Worm (Caenorhabditis elegans): ENCODE measurements around the gene K02D3.2.

The K02D3.2 gene

ce11 chrX:13687111-13687512 lies 24.7 kb downstream of the K02D3.2 start (continued):
- TF ChIP-seq hlh-30 (tag; optimal IDR thresholded peaks at IDR 0.05; ENCODE audit: insufficient read depth) (peak; percentile 58), lin-13 (GFP tag; optimal IDR thresholded peaks at IDR 0.05) (peak; percentile 35), fos-1 (tag; optimal IDR thresholded peaks at IDR 0.05) (no peak), daf-8 (GFP tag; IDR thresholded peaks at IDR 0.05) (no peak), mep-1 (tag; optimal IDR thresholded peaks at IDR 0.05) (peak; percentile 72), nhr-11 (tag; optimal IDR thresholded peaks at IDR 0.05) (no peak), mxl-3 (GFP tag; optimal IDR thresholded peaks at IDR 0.05) (peak; percentile 81), egl-27 (tag; optimal IDR thresholded peaks at IDR 0.05) (no peak), F49E8.2 (tag; optimal IDR thresholded peaks at IDR 0.05; ENCODE audit: borderline replicate concordance) (no peak), aha-1 (tag) (peak; percentile 96), spr-1 (tag; optimal IDR thresholded peaks at IDR 0.05) (peak; percentile 44), unc-62 (GFP tag; optimal IDR thresholded peaks at IDR 0.05 in 1 of 2) (peak in 1 of 2 experiments; percentile 98), unc-62 (tag; optimal IDR thresholded peaks at IDR 0.05) (no peak), ctbp-1 (GFP tag; IDR thresholded peaks at IDR 0.05) (0 out of 2 replicates have a peak, but pooled peaks have one; percentile 50), set-16 (GFP tag; IDR thresholded peaks at IDR 0.05) (peak; percentile 35; the same call in 1 of the 2 replicates), mdl-1 (tag; optimal IDR thresholded peaks at IDR 0.05) (peak in 1 of 2 experiments; percentile 68), egl-43 (GFP tag; IDR thresholded peaks at IDR 0.05) (peak; percentile 75), cey-2 (tag; optimal IDR thresholded peaks at IDR 0.05; ENCODE audit: borderline replicate concordance, insufficient read depth) (no peak), dmd-6 (GFP tag; IDR thresholded peaks at IDR 0.05) (peak; percentile 55), Y48G9A.11 (GFP tag; IDR thresholded peaks at IDR 0.05) (no peak), ces-1 (GFP tag; optimal IDR thresholded peaks at IDR 0.05) (no peak), mes-2 (tag; optimal IDR thresholded peaks at IDR 0.05; ENCODE audit: poor library complexity, severe bottlenecking) (peak; percentile 64), nhr-76 (tag; optimal IDR thresholded peaks at IDR 0.05) (no peak)

ce11 chrX:13685725-13686124 lies 26.1 kb downstream of the K02D3.2 start:
- TF ChIP-seq hlh-30 (tag; optimal IDR thresholded peaks at IDR 0.05; ENCODE audit: insufficient read depth) (peak; percentile 44), dmd-6 (GFP tag; IDR thresholded peaks at IDR 0.05) (peak; percentile 17; the same call in 1 of the 2 replicates), pqm-1 (tag; optimal IDR thresholded peaks at IDR 0.05) (peak; percentile 58), nhr-77 (tag; optimal IDR thresholded peaks at IDR 0.05) (peak; percentile 14), mdl-1 (tag; optimal IDR thresholded peaks at IDR 0.05) (peak in 1 of 2 experiments; percentile 40), nhr-28 (tag; optimal IDR thresholded peaks at IDR 0.05) (peak; percentile 29), daf-16 (GFP tag; optimal IDR thresholded peaks at IDR 0.05) (no peak), daf-16 (tag; optimal IDR thresholded peaks at IDR 0.05) (peak; percentile 60), php-3 (GFP tag; IDR thresholded peaks at IDR 0.05) (peak; percentile 76), dve-1 (tag; optimal IDR thresholded peaks at IDR 0.05; ENCODE audit: insufficient read depth) (peak; percentile 73), aha-1 (tag) (no peak), vab-7 (GFP tag; IDR thresholded peaks at IDR 0.05) (no peak), nhr-6 (tag; optimal IDR thresholded peaks at IDR 0.05) (peak; percentile 46), nhr-237 (tag; optimal IDR thresholded peaks at IDR 0.05) (no peak), hlh-11 (tag; optimal IDR thresholded peaks at IDR 0.05) (peak; percentile 28), cey-2 (tag; optimal IDR thresholded peaks at IDR 0.05; ENCODE audit: borderline replicate concordance, insufficient read depth) (no peak)

ce11 chrX:13676892-13677291 lies 34.9 kb downstream of the K02D3.2 start, which contains the start of gene gck-4:
gck-4 (plus strand) TSS chrX:13677192.
- TF ChIP-seq sdz-12 (GFP tag; optimal IDR thresholded peaks at IDR 0.05) (no peak), madf-5 (GFP tag; IDR thresholded peaks at IDR 0.05) (no peak), ceh-82 (tag; optimal IDR thresholded peaks at IDR 0.05) (no peak), spr-3 (GFP tag; optimal IDR thresholded peaks at IDR 0.05) (no peak), nhr-28 (tag; optimal IDR thresholded peaks at IDR 0.05) (peak; percentile 55), ceh-32 (tag; optimal IDR thresholded peaks at IDR 0.05; ENCODE audit: poor library complexity) (no peak), aha-1 (tag) (peak; percentile 16), snpc-1.2 (GFP tag; IDR thresholded peaks at IDR 0.05) (no peak), hlh-30 (tag; optimal IDR thresholded peaks at IDR 0.05; ENCODE audit: insufficient read depth) (peak; percentile 5), nhr-77 (tag; optimal IDR thresholded peaks at IDR 0.05) (no peak), tra-1 (GFP tag; IDR thresholded peaks at IDR 0.05) (no peak), daf-19 (GFP tag; conservative IDR thresholded peaks at IDR 0.05) (no peak), rbr-2 (tag; optimal IDR thresholded peaks at IDR 0.05) (no peak), R02D3.7 (tag; optimal IDR thresholded peaks at IDR 0.05) (no peak), arid-1 (GFP tag; conservative IDR thresholded peaks at IDR 0.05) (no peak), F49E8.2 (tag; optimal IDR thresholded peaks at IDR 0.05; ENCODE audit: borderline replicate concordance) (no peak)

Measured in whole organism, L4 larva.